Fruit fly (Drosophila melanogaster): ENCODE data around the gene Npl4.

Gene Npl4

dm6 chr3R:25633865-25634460, 9.5 kb upstream of the Npl4 start (continued):
- TF ChIP-seq Sox15 (GFP tag; optimal IDR thresholded peaks at IDR 0.05) (peak; percentile 50), CG8632 (GFP tag; optimal IDR thresholded peaks at IDR 0.05) (peak; percentile 68), CG16779 (tag; optimal IDR thresholded peaks at IDR 0.05) (no peak), cyc (GFP tag; optimal IDR thresholded peaks at IDR 0.05) (peak; percentile 86), spab (GFP tag; optimal IDR thresholded peaks at IDR 0.05) (no peak), achi (GFP tag; optimal IDR thresholded peaks at IDR 0.05) (peak; percentile 53), CG11762 (GFP tag; optimal IDR thresholded peaks at IDR 0.05; ENCODE audit: insufficient read depth) (peak; percentile 23), Blimp-1 (GFP tag; optimal IDR thresholded peaks at IDR 0.05) (peak; percentile 66), CG6163 (GFP tag; IDR thresholded peaks at IDR 0.05) (peak; percentile 63; the same call in 2 of the 3 replicates), CG15336 (GFP tag; IDR thresholded peaks at IDR 0.05) (no peak), topi (GFP tag; optimal IDR thresholded peaks at IDR 0.05) (peak; percentile 81), CG6808 (GFP tag; optimal IDR thresholded peaks at IDR 0.05) (no peak), svp (GFP tag) (peak; percentile 95), Hr38 (GFP tag; optimal IDR thresholded peaks at IDR 0.05) (no peak), CG6276 (GFP tag; optimal IDR thresholded peaks at IDR 0.05) (no peak)

- no peak for TF ChIP-seq Blimp-1 (GFP tag; optimal IDR thresholded peaks at IDR 0.05)
- no peak for TF ChIP-seq CG4318 (GFP tag; optimal IDR thresholded peaks at IDR 0.05)
- peak; percentile 33 for TF ChIP-seq CG11902 (GFP tag; optimal IDR thresholded peaks at IDR 0.05)
- no peak for TF ChIP-seq net (GFP tag; optimal IDR thresholded peaks at IDR 0.05)
- TF ChIP-seq CG10669 (GFP tag; optimal IDR thresholded peaks at IDR 0.05): peak; percentile 19
- peak; percentile 33 for TF ChIP-seq CG31627 (GFP tag; optimal IDR thresholded peaks at IDR 0.05)
- peak; percentile 47 for TF ChIP-seq CG6792 (GFP tag; optimal IDR thresholded peaks at IDR 0.05)
- TF ChIP-seq Hr39 (GFP tag; optimal IDR thresholded peaks at IDR 0.05): peak; percentile 43
- TF ChIP-seq Eip78C (GFP tag): peak; percentile 80
- TF ChIP-seq svp (GFP tag): peak; percentile 55
- TF ChIP-seq CG8119 (GFP tag; IDR thresholded peaks at IDR 0.05): no peak
- no peak for TF ChIP-seq CG6276 (GFP tag; optimal IDR thresholded peaks at IDR 0.05)
- TF ChIP-seq topi (GFP tag; optimal IDR thresholded peaks at IDR 0.05): peak; percentile 45
- TF ChIP-seq CG3032 (tag; optimal IDR thresholded peaks at IDR 0.05): peak; percentile 33
- no peak for TF ChIP-seq OdsH (GFP tag; optimal IDR thresholded peaks at IDR 0.05)
- TF ChIP-seq Sox15 (GFP tag; optimal IDR thresholded peaks at IDR 0.05): peak; percentile 18
- peak; percentile 37 for TF ChIP-seq Sox102F (GFP tag; optimal IDR thresholded peaks at IDR 0.05)
- peak; percentile 55 for TF ChIP-seq esn (GFP tag; optimal IDR thresholded peaks at IDR 0.05)
- TF ChIP-seq fd59A (GFP tag; optimal IDR thresholded peaks at IDR 0.05): peak; percentile 13
- peak; percentile 18 for TF ChIP-seq spab (GFP tag; optimal IDR thresholded peaks at IDR 0.05)
- no peak for TF ChIP-seq CG1621 (tag; optimal IDR thresholded peaks at IDR 0.05)
- TF ChIP-seq CG6808 (GFP tag; optimal IDR thresholded peaks at IDR 0.05): no peak
- no peak for TF ChIP-seq eg (GFP tag; IDR thresholded peaks at IDR 0.05)
- TF ChIP-seq CG3919 (GFP tag; optimal IDR thresholded peaks at IDR 0.05): peak; percentile 15
- TF ChIP-seq cyc (GFP tag; optimal IDR thresholded peaks at IDR 0.05): peak; percentile 48
- TF ChIP-seq ss (GFP tag; optimal IDR thresholded peaks at IDR 0.05): peak; percentile 5 to 49
- peak; percentile 55 for TF ChIP-seq lz (GFP tag; optimal IDR thresholded peaks at IDR 0.05)
- peak; percentile 25; the same call in 1 of the 3 replicates for TF ChIP-seq CG6163 (GFP tag; IDR thresholded peaks at IDR 0.05)
- TF ChIP-seq Met (GFP tag; optimal IDR thresholded peaks at IDR 0.05): peak; percentile 46
- no peak for TF ChIP-seq CG11294 (GFP tag; IDR thresholded peaks at IDR 0.05)
- TF ChIP-seq achi (GFP tag; optimal IDR thresholded peaks at IDR 0.05): peak; percentile 14
- TF ChIP-seq Ets96B (tag; optimal IDR thresholded peaks at IDR 0.05): peak; percentile 15
- peak; percentile 45 for TF ChIP-seq Smox (GFP tag; optimal IDR thresholded peaks at IDR 0.05)
- TF ChIP-seq Sox14 (GFP tag; optimal IDR thresholded peaks at IDR 0.05): no peak
- peak; percentile 18 for TF ChIP-seq acj6 (GFP tag; optimal IDR thresholded peaks at IDR 0.05)
- no peak for TF ChIP-seq salr (GFP tag; optimal IDR thresholded peaks at IDR 0.05)
- peak; percentile 14 for TF ChIP-seq CG7368 (GFP tag; optimal IDR thresholded peaks at IDR 0.05)
- no peak for TF ChIP-seq fd85E (GFP tag; optimal IDR thresholded peaks at IDR 0.05)
- TF ChIP-seq CG10631 (GFP tag; optimal IDR thresholded peaks at IDR 0.05): no peak
- TF ChIP-seq CG11762 (GFP tag; optimal IDR thresholded peaks at IDR 0.05; ENCODE audit: insufficient read depth): peak; percentile 17
Observed at dm6 chr3R:25631079-25631478, 6.6 kb upstream of the Npl4 start.
